Worm (Caenorhabditis elegans) whole organism, young adult: Measurements from ENCODE around the gene bath-42.

ENCODE experiments used
- ceh-27 ChIP-seq: fragments of 200-800 bp; sonication (Bioruptor generic); optimal IDR thresholded peaks from 2 replicates; lab custom pipeline; 2018; ENCODE audit warnings: mild to moderate bottlenecking, missing genetic modification characterization, moderate library complexity, missing compliant biosample characterization
- gei-17 ChIP-seq: fragments of 200-800 bp; sonication (Bioruptor generic); optimal IDR thresholded peaks from 2 replicates; lab custom pipeline; 2018; ENCODE audit warnings: mild to moderate bottlenecking, missing genetic modification characterization, missing compliant biosample characterization
- lin-35 ChIP-seq, 3 experiments: fragments of 150-350 bp in 2 of 3; sonication (generic microtip) in 1 of 3; optimal IDR thresholded peaks; 2 replicates each; lab custom pipeline; 2014 to 2018; ENCODE audit warnings: missing biosample characterization in 3 of 3, missing genetic modification characterization in 3 of 3, missing genetic modification reagents in 3 of 3
- lsy-27 ChIP-seq: sonication (generic microtip); optimal IDR thresholded peaks from 2 replicates; lab custom pipeline; 2017; ENCODE audit warnings: missing genetic modification characterization, mild to moderate bottlenecking, missing compliant biosample characterization, antibody characterized with exemption, missing genotype, borderline replicate concordance; ENCODE audit not compliant: insufficient read depth
- nfya-1 ChIP-seq: sonication (generic microtip); optimal IDR thresholded peaks from 2 replicates; lab custom pipeline; 2017; ENCODE audit warnings: antibody characterized with exemption, missing compliant biosample characterization, missing genetic modification characterization, borderline replicate concordance; ENCODE audit not compliant: insufficient read depth
- repo-1 ChIP-seq: sonication (generic microtip); optimal IDR thresholded peaks from 2 replicates; lab custom pipeline; 2017; ENCODE audit warnings: mild to moderate bottlenecking, missing genetic modification characterization, missing compliant biosample characterization

DNA sequence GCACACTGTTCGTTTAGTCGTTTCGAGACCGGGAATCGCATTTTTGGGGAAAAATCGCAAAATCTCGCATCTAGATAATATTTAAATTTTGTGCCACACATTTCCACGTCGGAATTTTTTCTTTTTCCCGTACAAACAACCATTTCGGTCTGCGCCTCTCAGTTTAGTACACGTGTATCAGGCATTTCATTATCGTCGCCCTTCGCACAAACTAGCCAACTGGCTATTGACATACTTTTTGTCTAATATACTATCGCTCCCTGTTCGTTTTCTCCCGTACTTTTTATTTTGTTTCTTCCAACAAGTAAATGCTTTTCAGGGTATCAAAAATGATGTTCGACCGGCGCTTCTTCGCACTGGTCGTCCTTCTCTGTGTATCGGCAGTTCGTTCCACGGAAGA, 29.8 kb downstream of the bath-42 start, which contains the start of gene C14B9.2:
- TF ChIP-seq lsy-27 (tag; lab: Kevin White, UChicago) (no peak), gei-17 (GFP tag; lab: Kevin White, UChicago) (no peak), lin-35 (GFP tag; optimal IDR thresholded peaks at IDR 0.05; lab: Kevin White, UChicago) (no peak), repo-1 (tag; lab: Kevin White, UChicago) (no peak), ceh-27 (no peak), nfya-1 (tag; lab: Kevin White, UChicago) (no peak)
